Worm (Caenorhabditis elegans) whole organism, L3 larva: ENCODE data around the gene blos-7.

Experiments used
- eor-1 ChIP-seq, 2 experiments: fragments of 150-350 bp; optimal IDR thresholded peaks; 2 replicates each; lab custom pipeline; 2014 to 2018; ENCODE audit warnings: missing biosample characterization in 2 of 2, missing genetic modification characterization in 2 of 2
- pha-4 ChIP-seq: fragments of 150-350 bp; optimal IDR thresholded peaks from 2 replicates; lab custom pipeline; 2014; ENCODE audit warnings: missing biosample characterization, missing genetic modification reagents, missing genetic modification characterization
- skn-1 ChIP-seq: fragments of 150-350 bp; optimal IDR thresholded peaks from 2 replicates; lab custom pipeline; 2014; ENCODE audit warnings: missing biosample characterization, missing genetic modification characterization

- TF ChIP-seq pha-4 (no peak), eor-1 (tag; optimal IDR thresholded peaks at IDR 0.05; lab: Kevin White, UChicago) (no peak), skn-1 (tag; lab: Kevin White, UChicago) (no peak)
Measured at ce11 chrIV:3532167-3532566, 50.5 kb downstream of the blos-7 start, which contains the start of gene M57.1.
